Worm (Caenorhabditis elegans) whole organism, midembryonic: ENCODE measurements around the gene acbp-3.

Experiments used
- T22C8.4 ChIP-seq: fragments of 200-800 bp; sonication (Bioruptor generic); IDR thresholded peaks from 2 replicates; pipeline ENCODE4 v1.3.6; 2022; ENCODE audit warnings: missing genetic modification characterization, missing compliant biosample characterization
- cog-1 ChIP-seq: sonication (generic microtip); optimal IDR thresholded peaks from 2 replicates; lab custom pipeline; 2016; ENCODE audit warnings: missing genetic modification characterization, missing compliant biosample characterization
- flt-1 ChIP-seq: fragments of 200-800 bp; sonication (Bioruptor generic); IDR thresholded peaks from 2 replicates; pipeline ENCODE4 v1.3.6; 2022; ENCODE audit warnings: missing genetic modification characterization, missing compliant biosample characterization
- ref-1 ChIP-seq: fragments of 200-800 bp; sonication (Bioruptor generic); conservative IDR thresholded peaks from 2 replicates; pipeline ENCODE4 v1.3.6; 2022; ENCODE audit warnings: missing genetic modification reagents, missing genetic modification characterization, missing compliant biosample characterization
- ztf-29 ChIP-seq: fragments of 200-800 bp; sonication (Bioruptor generic); IDR thresholded peaks from 2 replicates; pipeline ENCODE4 v1.3.6; 2022; ENCODE audit warnings: missing genetic modification reagents, missing genetic modification characterization, missing compliant biosample characterization

DNA sequence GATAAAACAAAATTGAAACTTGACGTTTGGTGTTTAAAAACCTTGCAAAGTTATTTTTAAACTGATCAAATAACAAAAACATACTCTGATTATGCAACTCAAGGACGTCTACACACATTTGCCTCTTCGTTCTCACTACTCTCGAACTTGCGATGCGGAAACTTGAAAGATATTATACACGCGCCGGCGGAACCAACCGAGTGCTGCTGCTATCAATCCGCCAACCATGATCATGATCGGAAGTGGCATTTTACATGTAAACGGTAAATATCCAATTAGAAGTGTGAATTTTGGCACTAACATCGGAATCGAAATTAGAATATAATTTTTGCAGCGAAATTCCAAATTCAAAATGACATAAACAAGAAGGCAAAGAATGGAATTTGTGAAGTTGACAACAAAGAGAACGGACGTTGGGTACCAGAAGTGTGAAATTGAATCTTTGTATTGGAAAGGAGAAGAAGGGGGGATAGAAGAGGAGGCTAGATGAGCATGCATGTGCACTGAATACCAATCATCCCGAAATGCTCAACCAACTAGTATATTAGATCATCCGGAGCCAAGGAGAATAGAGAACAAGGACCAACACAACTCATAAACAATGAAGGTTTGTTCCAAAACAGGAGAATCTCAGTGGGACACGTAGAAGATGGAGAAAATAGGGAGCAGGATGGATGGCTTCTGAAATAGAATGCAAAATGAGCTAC is 30.4 kb downstream of the acbp-3 start:
- TF ChIP-seq ref-1 (GFP tag; lab: Robert Waterston, UW) (no peak), cog-1 (tag; lab: Kevin White, UChicago) (no peak), flt-1 (no peak), ztf-29 (GFP tag; lab: Robert Waterston, UW) (no peak), T22C8.4 (GFP tag; lab: Robert Waterston, UW) (no peak)
